Fruit fly (Drosophila melanogaster): Measurements from ENCODE around the gene CG32264.

Gene CG32264

dm6 chr3L:3665288-3666210, 140.7 kb downstream of the CG32264 start (continued):
- TF ChIP-seq CG10565 (GFP tag; optimal IDR thresholded peaks at IDR 0.05) (no peak), nmo (GFP tag; optimal IDR thresholded peaks at IDR 0.05) (peak; percentile 67), CG17385 (GFP tag; optimal IDR thresholded peaks at IDR 0.05) (peak; percentile 59), cad (GFP tag; optimal IDR thresholded peaks at IDR 0.05) (no peak), salm (tag; optimal IDR thresholded peaks at IDR 0.05) (no peak), CG6683 (GFP tag; optimal IDR thresholded peaks at IDR 0.05) (no peak), fru (optimal IDR thresholded peaks at IDR 0.05) (no peak), CG6813 (GFP tag; optimal IDR thresholded peaks at IDR 0.05) (no peak), schlank (tag; optimal IDR thresholded peaks at IDR 0.05) (no peak), CHES-1-like (GFP tag; optimal IDR thresholded peaks at IDR 0.05) (peak; percentile 30), eve (GFP tag; optimal IDR thresholded peaks at IDR 0.05) (peak in 1 of 2 experiments; percentile 63), tup (GFP tag; optimal IDR thresholded peaks at IDR 0.05) (peak; percentile 15), pros (GFP tag; optimal IDR thresholded peaks at IDR 0.05) (no peak), CG14441 (GFP tag; IDR thresholded peaks at IDR 0.05) (no peak), hkb (optimal IDR thresholded peaks at IDR 0.05) (no peak), hkb (GFP tag; IDR thresholded peaks at IDR 0.05) (no peak), CG11504 (tag; optimal IDR thresholded peaks at IDR 0.05) (no peak), CG11456 (GFP tag; IDR thresholded peaks at IDR 0.05) (no peak), dmrt99B (tag; optimal IDR thresholded peaks at IDR 0.05) (no peak), cas (GFP tag; IDR thresholded peaks at IDR 0.05) (no peak), Hsf (GFP tag; optimal IDR thresholded peaks at IDR 0.05) (peak; percentile 64), CG11247 (GFP tag; IDR thresholded peaks at IDR 0.05) (no peak), Trl (optimal IDR thresholded peaks at IDR 0.05) (no peak), Trl (GFP tag; optimal IDR thresholded peaks at IDR 0.05) (peak; percentile 7), Xbp1 (GFP tag; optimal IDR thresholded peaks at IDR 0.05) (peak; percentile 54), CG4424 (GFP tag; optimal IDR thresholded peaks at IDR 0.05) (no peak), corto (GFP tag; optimal IDR thresholded peaks at IDR 0.05) (no peak), CG12155 (GFP tag; optimal IDR thresholded peaks at IDR 0.05) (peak; percentile 25), run (tag; optimal IDR thresholded peaks at IDR 0.05) (peak; percentile 15), pb (GFP tag; optimal IDR thresholded peaks at IDR 0.05) (no peak), z (GFP tag; IDR thresholded peaks at IDR 0.05) (no peak), Elba2 (GFP tag; optimal IDR thresholded peaks at IDR 0.05) (no peak), CG14667 (GFP tag; IDR thresholded peaks at IDR 0.05) (no peak), CG10979 (tag; optimal IDR thresholded peaks at IDR 0.05) (peak; percentile 32), CG1602 (GFP tag; optimal IDR thresholded peaks at IDR 0.05) (peak; percentile 55), CrebB (tag; optimal IDR thresholded peaks at IDR 0.05) (no peak), jumu (GFP tag; optimal IDR thresholded peaks at IDR 0.05) (no peak), ATbp (GFP tag; optimal IDR thresholded peaks at IDR 0.05) (peak; percentile 44), dan (GFP tag; IDR thresholded peaks at IDR 0.05) (no peak), ara (GFP tag; IDR thresholded peaks at IDR 0.05) (peak; percentile 52; the same call in 1 of the 2 replicates), Atf-2 (GFP tag; optimal IDR thresholded peaks at IDR 0.05) (peak; percentile 52), CTCF (GFP tag; optimal IDR thresholded peaks at IDR 0.05) (no peak), insv (GFP tag; optimal IDR thresholded peaks at IDR 0.05) (no peak), HmgD (GFP tag; optimal IDR thresholded peaks at IDR 0.05) (no peak), Hr78 (GFP tag; optimal IDR thresholded peaks at IDR 0.05) (peak in 1 of 2 experiments; percentile 11), rib (GFP tag; IDR thresholded peaks at IDR 0.05) (no peak), Sry-β (GFP tag; optimal IDR thresholded peaks at IDR 0.05) (no peak), lbe (GFP tag; optimal IDR thresholded peaks at IDR 0.05) (no peak), BEAF-32 (GFP tag; optimal IDR thresholded peaks at IDR 0.05) (no peak), CG3407 (GFP tag; optimal IDR thresholded peaks at IDR 0.05) (no peak), Lim3 (GFP tag; IDR thresholded peaks at IDR 0.05) (no peak)
